Fruit fly (Drosophila melanogaster) whole organism, prepupa: ENCODE data around the gene gkt.

ENCODE experiments used
- CG11762 ChIP-seq: fragments of 200-800 bp; sonication (Bioruptor generic); optimal IDR thresholded peaks from 3 replicates; lab custom pipeline; 2016; ENCODE audit warnings: missing biosample characterization, missing genetic modification characterization; ENCODE audit not compliant: insufficient read depth
- CG8119 ChIP-seq: fragments of 200-800 bp; sonication (Bioruptor generic); IDR thresholded peaks from 3 replicates; pipeline ENCODE4 v1.3.6; 2022; ENCODE audit warnings: missing biosample characterization, missing genetic modification characterization
- Ets96B ChIP-seq: fragments of 200-800 bp; optimal IDR thresholded peaks from 2 replicates; lab custom pipeline; 2019; ENCODE audit warnings: missing biosample characterization, mild to moderate bottlenecking, missing genetic modification characterization, moderate library complexity
- Met ChIP-seq: fragments of 200-800 bp; sonication (Bioruptor generic); optimal IDR thresholded peaks from 3 replicates; lab custom pipeline; 2016; ENCODE audit warnings: missing biosample characterization, missing genetic modification characterization
- OdsH ChIP-seq: fragments of 200-800 bp; sonication (Bioruptor generic); optimal IDR thresholded peaks from 3 replicates; lab custom pipeline; 2016; ENCODE audit warnings: missing biosample characterization, missing genetic modification characterization
- eg ChIP-seq: fragments of 200-800 bp; sonication (Bioruptor generic); IDR thresholded peaks from 3 replicates; pipeline ENCODE4 v1.3.6; 2022; ENCODE audit warnings: missing biosample characterization, missing genetic modification characterization
- lz ChIP-seq: fragments of 200-800 bp; sonication (Bioruptor generic); optimal IDR thresholded peaks from 3 replicates; lab custom pipeline; 2016; ENCODE audit warnings: missing biosample characterization, missing genetic modification characterization

dm6 chr2L:3164257-3165021 lies 4.7 kb downstream of the gkt start:
- TF ChIP-seq eg (GFP tag; lab: Robert Waterston, UW) (no peak), lz (GFP tag; lab: Kevin White, UChicago) (no peak), Ets96B (tag; lab: Kevin White, UChicago) (no peak), OdsH (GFP tag; lab: Kevin White, UChicago) (no peak), CG11762 (no peak), Met (GFP tag; lab: Kevin White, UChicago) (no peak), CG8119 (GFP tag; lab: Robert Waterston, UW) (no peak)
